Worm (Caenorhabditis elegans): ENCODE results near the gene cul-1.

DNA sequence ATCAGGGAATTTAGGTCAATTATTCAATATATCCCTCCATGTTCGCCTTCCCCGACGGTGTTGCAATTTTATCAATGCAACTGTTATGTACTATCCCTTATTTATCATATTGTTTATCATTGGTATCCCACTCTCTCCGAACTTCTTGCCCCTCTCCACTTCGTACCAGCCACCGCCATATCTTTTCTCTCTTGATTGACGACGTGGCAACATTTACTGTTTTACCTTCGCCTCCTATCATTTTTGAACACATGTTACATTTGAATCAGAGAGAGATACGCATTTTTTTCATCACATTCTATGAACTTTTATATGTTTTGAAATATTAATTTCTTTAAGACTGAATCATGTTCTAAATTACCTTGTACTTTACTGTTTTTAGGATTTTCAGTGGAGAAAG is 15.4 kb downstream of the cul-1 start:
- TF ChIP-seq lsy-2 (tag; optimal IDR thresholded peaks at IDR 0.05) = no peak
- no peak for TF ChIP-seq nhr-12 (tag; optimal IDR thresholded peaks at IDR 0.05)
- TF ChIP-seq unc-62 (GFP tag; optimal IDR thresholded peaks at IDR 0.05) = no peak
- no peak for TF ChIP-seq C16A3.4 (tag; optimal IDR thresholded peaks at IDR 0.05)
- no peak for TF ChIP-seq sup-37 (GFP tag; optimal IDR thresholded peaks at IDR 0.05)
- TF ChIP-seq lin-39 (tag; optimal IDR thresholded peaks at IDR 0.05) = no peak
- no peak for TF ChIP-seq alr-1 (tag; optimal IDR thresholded peaks at IDR 0.05; ENCODE audit: borderline replicate concordance)
- peak; percentile 78 for TF ChIP-seq blmp-1 (tag; optimal IDR thresholded peaks at IDR 0.05)
- TF ChIP-seq pax-3 (tag; optimal IDR thresholded peaks at IDR 0.05) = no peak
- no peak for TF ChIP-seq nhr-237 (tag; optimal IDR thresholded peaks at IDR 0.05)
- no peak for TF ChIP-seq fos-1 (tag; optimal IDR thresholded peaks at IDR 0.05)
- TF ChIP-seq unc-130 (tag; optimal IDR thresholded peaks at IDR 0.05) = no peak
- no peak for TF ChIP-seq nhr-11 (tag; optimal IDR thresholded peaks at IDR 0.05)
- TF ChIP-seq mep-1 (tag; optimal IDR thresholded peaks at IDR 0.05) = no peak
